Worm (Caenorhabditis elegans) whole organism, early embryonic: ENCODE data around the gene acbp-3.

Experiments
- B0310.2 ChIP-seq: sonication (generic microtip); optimal IDR thresholded peaks from 2 replicates; lab custom pipeline; 2016; ENCODE audit warnings: mild to moderate bottlenecking, missing genetic modification characterization, missing compliant biosample characterization
- F13C5.2 ChIP-seq: sonication (generic microtip); optimal IDR thresholded peaks from 2 replicates; lab custom pipeline; 2017; ENCODE audit warnings: mild to moderate bottlenecking, missing genetic modification characterization, inconsistent platforms, missing compliant biosample characterization
- aly-1 ChIP-seq: sonication (generic microtip); optimal IDR thresholded peaks from 2 replicates; lab custom pipeline; 2016; ENCODE audit warnings: missing genetic modification characterization, missing compliant biosample characterization
- ama-1 ChIP-seq: fragments of 150-350 bp; optimal IDR thresholded peaks from 2 replicates; lab custom pipeline; 2014
- ceh-13 ChIP-seq: fragments of 200-800 bp; sonication (Bioruptor generic); optimal IDR thresholded peaks from 2 replicates; lab custom pipeline; 2018; ENCODE audit warnings: mild to moderate bottlenecking, missing genetic modification characterization, missing compliant biosample characterization
- ceh-36 ChIP-seq: sonication (generic microtip); optimal IDR thresholded peaks from 2 replicates; lab custom pipeline; 2016; ENCODE audit warnings: missing genetic modification characterization, inconsistent platforms, missing compliant biosample characterization
- ets-7 ChIP-seq: sonication (generic microtip); optimal IDR thresholded peaks from 2 replicates; lab custom pipeline; 2016; ENCODE audit warnings: missing genotype, missing genetic modification characterization, missing compliant biosample characterization
- flt-1 ChIP-seq: fragments of 200-800 bp; sonication (Bioruptor generic); IDR thresholded peaks from 2 replicates; pipeline ENCODE4 v1.3.6; 2022; ENCODE audit warnings: missing genetic modification characterization, missing compliant biosample characterization
- hmbx-1 ChIP-seq: sonication (generic microtip); optimal IDR thresholded peaks from 2 replicates; lab custom pipeline; 2016; ENCODE audit warnings: mild to moderate bottlenecking, missing genetic modification characterization, missing compliant biosample characterization
- hmg-4 ChIP-seq: fragments of 200-800 bp; sonication (Bioruptor generic); optimal IDR thresholded peaks from 2 replicates; lab custom pipeline; 2018; ENCODE audit warnings: mild to moderate bottlenecking, missing genetic modification characterization, missing compliant biosample characterization
- scrt-1 ChIP-seq: fragments of 200-800 bp; sonication (Bioruptor generic); IDR thresholded peaks from 2 replicates; pipeline ENCODE4 v1.3.6; 2022; ENCODE audit warnings: missing genetic modification characterization, missing compliant biosample characterization
- tbx-11 ChIP-seq: fragments of 200-800 bp; sonication (Bioruptor generic); IDR thresholded peaks from 2 replicates; pipeline ENCODE4 v1.3.6; 2022; ENCODE audit warnings: missing genetic modification characterization, missing compliant biosample characterization

DNA sequence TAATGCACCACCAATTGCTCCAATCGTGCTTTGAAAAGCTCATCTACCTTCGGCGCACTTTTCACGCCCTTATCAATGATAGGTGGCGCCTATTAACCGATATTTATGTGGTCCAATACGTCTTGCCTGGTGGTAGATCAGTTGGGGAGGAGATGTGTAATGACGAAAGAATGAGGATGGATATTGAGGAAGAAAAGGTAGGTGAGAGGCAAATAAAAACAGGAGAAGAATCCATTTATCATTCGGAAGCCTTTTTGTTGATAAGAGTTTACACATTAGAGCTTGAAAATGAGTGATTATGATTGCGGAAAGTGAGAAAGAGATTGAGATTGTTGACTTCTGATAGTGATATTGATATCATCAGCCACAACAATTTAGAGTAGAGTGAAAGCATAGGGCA, 4.3 kb downstream of the acbp-3 start:
- no peak for TF ChIP-seq ceh-36 (tag; lab: Kevin White, UChicago)
- no peak for TF ChIP-seq ama-1 (lab: Kevin White, UChicago)
- no peak for TF ChIP-seq aly-1 (tag; lab: Kevin White, UChicago)
- no peak for TF ChIP-seq flt-1 (GFP tag; lab: Robert Waterston, UW)
- no peak for TF ChIP-seq hmg-4 (GFP tag; lab: Kevin White, UChicago)
- TF ChIP-seq scrt-1: no peak
- no peak for TF ChIP-seq F13C5.2
- no peak for TF ChIP-seq ceh-13
- TF ChIP-seq tbx-11 (GFP tag; lab: Robert Waterston, UW): no peak
- no peak for TF ChIP-seq ets-7 (tag; lab: Kevin White, UChicago)
- no peak for TF ChIP-seq hmbx-1 (tag; lab: Kevin White, UChicago)
- no peak for TF ChIP-seq B0310.2 (tag; lab: Kevin White, UChicago)
